Worm (Caenorhabditis elegans) whole organism, L3 larva: ENCODE data around the gene H05C05.2.

Experiments used
- elt-1 ChIP-seq: fragments of 150-350 bp; optimal IDR thresholded peaks from 2 replicates; lab custom pipeline; 2014; ENCODE audit warnings: missing biosample characterization, missing genetic modification characterization
- eor-1 ChIP-seq, 2 experiments: fragments of 150-350 bp; optimal IDR thresholded peaks; 2 replicates each; lab custom pipeline; 2014 to 2018; ENCODE audit warnings: missing biosample characterization in 2 of 2, missing genetic modification characterization in 2 of 2
- fos-1 ChIP-seq: fragments of 150-350 bp; optimal IDR thresholded peaks from 2 replicates; lab custom pipeline; 2014; ENCODE audit warnings: missing biosample characterization, missing genetic modification characterization
- hmg-11 ChIP-seq: sonication (generic microtip); optimal IDR thresholded peaks from 2 replicates; lab custom pipeline; 2016; ENCODE audit warnings: missing genetic modification characterization, missing compliant biosample characterization
- nfya-1 ChIP-seq: sonication (generic microtip); optimal IDR thresholded peaks from 2 replicates; lab custom pipeline; 2017; ENCODE audit warnings: missing genetic modification characterization, mild to moderate bottlenecking, missing compliant biosample characterization, antibody characterized with exemption, moderate library complexity; ENCODE audit not compliant: insufficient read depth
- nhr-76 ChIP-seq: fragments of 150-350 bp; sonication (generic microtip); optimal IDR thresholded peaks from 5 replicates; lab custom pipeline; 2014; ENCODE audit warnings: missing biosample characterization, missing genetic modification characterization
- nhr-77 ChIP-seq: fragments of 150-350 bp; optimal IDR thresholded peaks from 2 replicates; lab custom pipeline; 2014; ENCODE audit warnings: missing biosample characterization, missing genetic modification characterization
- pha-4 ChIP-seq: fragments of 150-350 bp; optimal IDR thresholded peaks from 2 replicates; lab custom pipeline; 2014; ENCODE audit warnings: missing biosample characterization, missing genetic modification reagents, missing genetic modification characterization
- skn-1 ChIP-seq: fragments of 150-350 bp; optimal IDR thresholded peaks from 2 replicates; lab custom pipeline; 2014; ENCODE audit warnings: missing biosample characterization, missing genetic modification characterization
- snpc-4 ChIP-seq: fragments of 150-350 bp; optimal IDR thresholded peaks from 2 replicates; lab custom pipeline; 2014; ENCODE audit warnings: missing biosample characterization, missing genetic modification characterization
- unc-62 ChIP-seq: fragments of 150-350 bp; sonication (generic microtip); optimal IDR thresholded peaks from 4 replicates; lab custom pipeline; 2014; ENCODE audit warnings: missing biosample characterization, missing genetic modification reagents, missing genetic modification characterization
- ztf-11 ChIP-seq: fragments of 150-350 bp; optimal IDR thresholded peaks from 2 replicates; lab custom pipeline; 2014; ENCODE audit warnings: missing biosample characterization, missing genetic modification characterization

DNA sequence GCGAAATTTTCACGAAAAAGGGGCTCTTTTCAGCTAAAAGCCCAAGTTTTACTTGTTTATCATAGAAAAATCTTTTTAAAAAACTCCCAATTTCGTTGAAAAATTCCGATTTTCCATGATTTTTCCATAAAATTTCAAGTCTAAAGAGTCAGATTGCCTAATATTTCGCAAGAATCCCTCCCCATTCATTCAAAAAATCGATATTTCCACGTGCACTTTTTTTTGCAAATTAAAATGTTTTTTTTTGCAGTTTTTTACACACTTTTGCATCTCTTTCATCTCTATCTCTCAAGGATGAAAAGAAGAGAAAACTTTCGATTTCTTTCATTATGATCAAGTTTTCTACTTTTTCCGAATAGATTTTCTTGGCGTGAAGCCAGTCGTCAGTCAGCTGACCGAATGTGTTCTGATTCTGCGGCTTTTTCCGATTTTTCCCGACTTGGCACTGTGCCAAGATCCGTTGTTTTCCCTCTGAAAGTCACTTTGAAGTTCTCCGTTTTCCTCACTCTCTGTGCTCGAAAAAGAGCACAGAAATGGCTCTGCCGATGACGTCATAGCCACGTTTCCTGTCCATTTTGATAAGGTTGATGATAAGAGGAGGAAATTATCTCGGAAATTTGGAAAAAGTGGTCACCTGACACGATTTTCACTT is 17.0 kb downstream of the H05C05.2 start:
- TF ChIP-seq eor-1 (tag; optimal IDR thresholded peaks at IDR 0.05; lab: Kevin White, UChicago) (no peak), elt-1 (no peak), nhr-76 (no peak), pha-4 (tag; lab: Kevin White, UChicago) (no peak), ztf-11 (no peak), hmg-11 (no peak), unc-62 (GFP tag; lab: Kevin White, UChicago) (no peak), snpc-4 (tag; lab: Kevin White, UChicago) (no peak), nhr-77 (tag; lab: Kevin White, UChicago) (no peak), nfya-1 (tag; lab: Kevin White, UChicago) (peak; percentile 10), fos-1 (tag; lab: Kevin White, UChicago) (no peak), skn-1 (tag; lab: Kevin White, UChicago) (no peak)
